Worm (Caenorhabditis elegans) whole organism, young adult: ENCODE results near the gene R144.13.

Experiments used
- B0336.3 ChIP-seq: fragments of 200-800 bp; sonication (Bioruptor generic); IDR thresholded peaks from 2 replicates; pipeline ENCODE4 v1.3.6; 2022; ENCODE audit warnings: missing genetic modification characterization, missing compliant biosample characterization
- C06A6.2 ChIP-seq: fragments of 200-800 bp; sonication (Bioruptor generic); conservative IDR thresholded peaks from 2 replicates; pipeline ENCODE4 v1.3.6; 2022; ENCODE audit warnings: missing genetic modification characterization, missing compliant biosample characterization
- C17E4.6 ChIP-seq: fragments of 200-800 bp; sonication (Bioruptor generic); IDR thresholded peaks from 2 replicates; pipeline ENCODE4 v1.3.6; 2022; ENCODE audit warnings: missing genetic modification reagents, missing genetic modification characterization, missing compliant biosample characterization
- F10E7.11 ChIP-seq: sonication (generic microtip); optimal IDR thresholded peaks from 2 replicates; lab custom pipeline; 2017; ENCODE audit warnings: mild to moderate bottlenecking, missing genetic modification characterization, moderate library complexity, missing compliant biosample characterization
- F37B4.10 ChIP-seq: fragments of 200-800 bp; sonication (Bioruptor generic); IDR thresholded peaks from 2 replicates; pipeline ENCODE4 v1.3.6; 2022; ENCODE audit warnings: missing genetic modification characterization, missing compliant biosample characterization
- F52B5.7 ChIP-seq: sonication (generic microtip); optimal IDR thresholded peaks from 2 replicates; lab custom pipeline; 2016; ENCODE audit warnings: mild to moderate bottlenecking, missing genetic modification characterization, missing compliant biosample characterization
- F57A8.1 ChIP-seq: fragments of 200-800 bp; sonication (Bioruptor generic); optimal IDR thresholded peaks from 2 replicates; lab custom pipeline; 2018; ENCODE audit warnings: mild to moderate bottlenecking, missing genetic modification characterization, moderate library complexity, missing compliant biosample characterization
- T26A5.8 ChIP-seq: sonication (generic microtip); optimal IDR thresholded peaks from 2 replicates; lab custom pipeline; 2016; ENCODE audit warnings: missing genetic modification characterization, missing compliant biosample characterization
- Y67H2A.10 ChIP-seq: fragments of 200-800 bp; sonication (Bioruptor generic); conservative IDR thresholded peaks from 2 replicates; pipeline ENCODE4 v1.3.6; 2022; ENCODE audit warnings: missing genetic modification reagents, missing genetic modification characterization, missing compliant biosample characterization
- Y95B8A.8 ChIP-seq: fragments of 200-800 bp; sonication (Bioruptor generic); IDR thresholded peaks from 2 replicates; pipeline ENCODE4 v1.3.6; 2022; ENCODE audit warnings: missing genetic modification reagents, missing genetic modification characterization, missing compliant biosample characterization
- ZK185.1 ChIP-seq: sonication (generic microtip); optimal IDR thresholded peaks from 2 replicates; lab custom pipeline; 2016; ENCODE audit warnings: mild to moderate bottlenecking, missing genetic modification characterization, missing compliant biosample characterization; ENCODE audit not compliant: poor library complexity, severe bottlenecking
- aptf-2 ChIP-seq: fragments of 200-800 bp; sonication (Bioruptor generic); conservative IDR thresholded peaks from 2 replicates; pipeline ENCODE4 v1.3.6; 2022; ENCODE audit warnings: missing genetic modification reagents, missing genetic modification characterization, missing compliant biosample characterization
- atf-7 ChIP-seq: sonication (generic microtip); optimal IDR thresholded peaks from 2 replicates; lab custom pipeline; 2017; ENCODE audit warnings: mild to moderate bottlenecking, missing genetic modification characterization, missing compliant biosample characterization
- athp-1 ChIP-seq: sonication (generic microtip); optimal IDR thresholded peaks from 2 replicates; lab custom pipeline; 2017; ENCODE audit warnings: mild to moderate bottlenecking, missing genetic modification characterization, missing compliant biosample characterization
- attf-3 ChIP-seq: fragments of 200-800 bp; sonication (Bioruptor generic); conservative IDR thresholded peaks from 2 replicates; pipeline ENCODE4 v1.3.6; 2022; ENCODE audit warnings: missing genetic modification reagents, missing genetic modification characterization, missing compliant biosample characterization
- attf-5 ChIP-seq: fragments of 200-800 bp; sonication (Bioruptor generic); optimal IDR thresholded peaks from 2 replicates; lab custom pipeline; 2018; ENCODE audit warnings: mild to moderate bottlenecking, missing genetic modification characterization, missing compliant biosample characterization
- bed-2 ChIP-seq: fragments of 200-800 bp; sonication (Bioruptor generic); IDR thresholded peaks from 2 replicates; pipeline ENCODE4 v1.3.6; 2022; ENCODE audit warnings: missing genetic modification reagents, missing genetic modification characterization, missing compliant biosample characterization
- ceh-27 ChIP-seq: fragments of 200-800 bp; sonication (Bioruptor generic); optimal IDR thresholded peaks from 2 replicates; lab custom pipeline; 2018; ENCODE audit warnings: mild to moderate bottlenecking, missing genetic modification characterization, moderate library complexity, missing compliant biosample characterization
- ekl-4 ChIP-seq: fragments of 200-800 bp; sonication (Bioruptor generic); IDR thresholded peaks from 2 replicates; pipeline ENCODE4 v1.3.6; 2022; ENCODE audit warnings: missing genetic modification reagents, missing genetic modification characterization, missing compliant biosample characterization
- fkh-3 ChIP-seq: sonication (generic microtip); optimal IDR thresholded peaks from 2 replicates; lab custom pipeline; 2016; ENCODE audit warnings: mild to moderate bottlenecking, missing genetic modification characterization, missing compliant biosample characterization
- gei-17 ChIP-seq: fragments of 200-800 bp; sonication (Bioruptor generic); optimal IDR thresholded peaks from 2 replicates; lab custom pipeline; 2018; ENCODE audit warnings: mild to moderate bottlenecking, missing genetic modification characterization, missing compliant biosample characterization
- him-1 ChIP-seq: sonication (generic microtip); optimal IDR thresholded peaks from 2 replicates; lab custom pipeline; 2016; ENCODE audit warnings: missing genotype, missing genetic modification reagents, missing genetic modification characterization, missing compliant biosample characterization
- hlh-26 ChIP-seq: fragments of 200-800 bp; sonication (Bioruptor generic); conservative IDR thresholded peaks from 2 replicates; pipeline ENCODE4 v1.3.6; 2022; ENCODE audit warnings: missing genetic modification reagents, missing genetic modification characterization, missing compliant biosample characterization
- let-526 ChIP-seq: fragments of 200-800 bp; sonication (Bioruptor generic); IDR thresholded peaks from 2 replicates; pipeline ENCODE4 v1.3.6; 2022; ENCODE audit warnings: missing genetic modification reagents, missing genetic modification characterization, missing compliant biosample characterization
- let-607 ChIP-seq, 2 experiments: fragments of 200-800 bp in 1 of 2; sonication (Bioruptor generic) in 1 of 2; sonication (generic microtip) in 1 of 2; optimal IDR thresholded peaks; 2 replicates each; lab custom pipeline; 2016 to 2018; ENCODE audit warnings: mild to moderate bottlenecking in 2 of 2, missing compliant biosample characterization in 2 of 2, missing genetic modification characterization in 2 of 2, moderate library complexity in 2 of 2, missing genotype in 1 of 2
- lin-26 ChIP-seq: fragments of 200-800 bp; sonication (Bioruptor generic); IDR thresholded peaks from 2 replicates; pipeline ENCODE4 v1.3.6; 2022; ENCODE audit warnings: missing genetic modification reagents, missing genetic modification characterization, missing compliant biosample characterization
- lin-35 ChIP-seq, 3 experiments: fragments of 150-350 bp in 2 of 3; sonication (generic microtip) in 1 of 3; optimal IDR thresholded peaks; 2 replicates each; lab custom pipeline; 2014 to 2018; ENCODE audit warnings: missing biosample characterization in 3 of 3, missing genetic modification characterization in 3 of 3, missing genetic modification reagents in 3 of 3
- lin-54 ChIP-seq: fragments of 200-800 bp; sonication (Bioruptor generic); optimal IDR thresholded peaks from 2 replicates; lab custom pipeline; 2018; ENCODE audit warnings: mild to moderate bottlenecking, missing genetic modification characterization, missing compliant biosample characterization
- lir-1 ChIP-seq: fragments of 200-800 bp; sonication (Bioruptor generic); conservative IDR thresholded peaks from 2 replicates; pipeline ENCODE4 v1.3.6; 2022; ENCODE audit warnings: missing genetic modification reagents, missing genetic modification characterization, missing compliant biosample characterization
- madf-6 ChIP-seq: fragments of 200-800 bp; sonication (Bioruptor generic); IDR thresholded peaks from 2 replicates; pipeline ENCODE4 v1.3.6; 2022; ENCODE audit warnings: missing genetic modification reagents, missing genetic modification characterization, missing compliant biosample characterization
- mes-4 ChIP-seq: sonication (generic microtip); optimal IDR thresholded peaks from 2 replicates; lab custom pipeline; 2016; ENCODE audit warnings: missing genotype, missing genetic modification characterization, missing compliant biosample characterization
- nfyb-1 ChIP-seq: fragments of 200-800 bp; sonication (Bioruptor generic); IDR thresholded peaks from 2 replicates; pipeline ENCODE4 v1.3.6; 2022; ENCODE audit warnings: missing genetic modification reagents, missing genetic modification characterization, missing compliant biosample characterization
- nhr-120 ChIP-seq: fragments of 200-800 bp; sonication (Bioruptor generic); IDR thresholded peaks from 2 replicates; pipeline ENCODE4 v1.3.6; 2022; ENCODE audit warnings: missing genetic modification characterization, missing compliant biosample characterization
- nhr-27 ChIP-seq: fragments of 200-800 bp; sonication (Bioruptor generic); optimal IDR thresholded peaks from 2 replicates; lab custom pipeline; 2018; ENCODE audit warnings: mild to moderate bottlenecking, missing genetic modification characterization, moderate library complexity, missing compliant biosample characterization
- nhr-80 ChIP-seq: sonication (generic microtip); optimal IDR thresholded peaks from 2 replicates; lab custom pipeline; 2016; ENCODE audit warnings: missing genetic modification characterization, missing compliant biosample characterization
- nhr-90 ChIP-seq: sonication (generic microtip); optimal IDR thresholded peaks from 2 replicates; lab custom pipeline; 2016; ENCODE audit warnings: missing genotype, mild to moderate bottlenecking, missing genetic modification characterization, missing compliant biosample characterization
- sdz-38 ChIP-seq: sonication (generic microtip); optimal IDR thresholded peaks from 2 replicates; lab custom pipeline; 2016; ENCODE audit warnings: missing genotype, missing genetic modification characterization, missing compliant biosample characterization
- snpc-3.4 ChIP-seq: sonication (generic microtip); optimal IDR thresholded peaks from 2 replicates; lab custom pipeline; 2017; ENCODE audit warnings: missing genetic modification characterization, mild to moderate bottlenecking, missing compliant biosample characterization, antibody characterized with exemption, moderate library complexity, missing genotype, missing genetic modification reagents
- snpc-4 ChIP-seq, 5 experiments: fragments of 150-350 bp in 1 of 5; sonication (generic microtip) in 4 of 5; optimal IDR thresholded peaks; 2 replicates each; lab custom pipeline; 2014 to 2018; ENCODE audit warnings: missing genetic modification characterization in 5 of 5, missing biosample characterization in 3 of 5, antibody characterized with exemption in 2 of 5, mild to moderate bottlenecking in 2 of 5, missing compliant biosample characterization in 2 of 5, missing genotype in 2 of 5, moderate library complexity in 2 of 5, missing genetic modification reagents in 1 of 5
- tbp1 ChIP-seq: fragments of 200-800 bp; sonication (Bioruptor generic); optimal IDR thresholded peaks from 2 replicates; lab custom pipeline; 2018; ENCODE audit warnings: mild to moderate bottlenecking, missing genetic modification characterization, missing compliant biosample characterization
- tbx-9 ChIP-seq: sonication (generic microtip); optimal IDR thresholded peaks from 2 replicates; lab custom pipeline; 2016; ENCODE audit warnings: borderline replicate concordance, missing genetic modification characterization, inconsistent platforms, missing compliant biosample characterization
- tlf-1 ChIP-seq: fragments of 200-800 bp; sonication (Bioruptor generic); optimal IDR thresholded peaks from 2 replicates; lab custom pipeline; 2018; ENCODE audit warnings: mild to moderate bottlenecking, missing genetic modification characterization, missing compliant biosample characterization
- zim-3 ChIP-seq: sonication (generic microtip); optimal IDR thresholded peaks from 2 replicates; lab custom pipeline; 2017; ENCODE audit warnings: mild to moderate bottlenecking, missing genetic modification characterization, moderate library complexity, missing compliant biosample characterization
- ztf-22 ChIP-seq: fragments of 200-800 bp; sonication (Bioruptor generic); optimal IDR thresholded peaks from 2 replicates; lab custom pipeline; 2018; ENCODE audit warnings: mild to moderate bottlenecking, missing genetic modification characterization, moderate library complexity, missing compliant biosample characterization
- ztf-25 ChIP-seq: fragments of 200-800 bp; sonication (Bioruptor generic); IDR thresholded peaks from 2 replicates; pipeline ENCODE4 v1.3.6; 2022; ENCODE audit warnings: missing genetic modification reagents, missing genetic modification characterization, missing compliant biosample characterization
- ztf-28 ChIP-seq: fragments of 200-800 bp; sonication (Bioruptor generic); IDR thresholded peaks from 2 replicates; pipeline ENCODE4 v1.3.6; 2022; ENCODE audit warnings: missing genetic modification reagents, missing genetic modification characterization, missing compliant biosample characterization

Gene R144.13

ce11 chrIII:5010723-5011122 is 12.3 kb upstream of the R144.13 start:
- TF ChIP-seq Y95B8A.8 (GFP tag; lab: Robert Waterston, UW): no peak
- no peak for TF ChIP-seq attf-3
- no peak for TF ChIP-seq nfyb-1 (GFP tag; lab: Robert Waterston, UW)
- TF ChIP-seq F57A8.1 (GFP tag; lab: Kevin White, UChicago): no peak
- TF ChIP-seq ztf-28 (GFP tag; lab: Robert Waterston, UW): no peak
- TF ChIP-seq fkh-3: no peak
- TF ChIP-seq let-607 (tag; optimal IDR thresholded peaks at IDR 0.05; lab: Kevin White, UChicago): no peak
- TF ChIP-seq T26A5.8 (tag; lab: Kevin White, UChicago): no peak
- no peak for TF ChIP-seq him-1 (tag; lab: Kevin White, UChicago)
- TF ChIP-seq madf-6 (GFP tag; lab: Robert Waterston, UW): no peak
- TF ChIP-seq atf-7: no peak
- no peak for TF ChIP-seq ztf-25
- TF ChIP-seq C17E4.6: no peak
- TF ChIP-seq F37B4.10: no peak
- TF ChIP-seq athp-1 (tag; lab: Kevin White, UChicago): no peak
- TF ChIP-seq ceh-27 (GFP tag; lab: Kevin White, UChicago): no peak
- TF ChIP-seq bed-2 (GFP tag; lab: Robert Waterston, UW): no peak
- no peak for TF ChIP-seq ekl-4
- no peak for TF ChIP-seq ZK185.1
- no peak for TF ChIP-seq tbx-9 (tag; lab: Kevin White, UChicago)

ce11 chrIII:5012460-5012859 is 10.6 kb upstream of the R144.13 start:
- TF ChIP-seq lin-35 (GFP tag; optimal IDR thresholded peaks at IDR 0.05; lab: Kevin White, UChicago) (no peak), aptf-2 (no peak), tbp1 (GFP tag; lab: Kevin White, UChicago) (no peak), let-526 (GFP tag; lab: Robert Waterston, UW) (no peak), lin-54 (GFP tag; lab: Kevin White, UChicago) (no peak), snpc-4 (GFP tag; optimal IDR thresholded peaks at IDR 0.05; lab: Kevin White, UChicago) (no peak), snpc-4 (tag; optimal IDR thresholded peaks at IDR 0.05; lab: Kevin White, UChicago) (no peak), ztf-28 (GFP tag; lab: Robert Waterston, UW) (no peak), zim-3 (no peak), ekl-4 (no peak)

- peak; percentile 19 for TF ChIP-seq nhr-90 (tag; lab: Kevin White, UChicago)
- TF ChIP-seq tlf-1 (GFP tag; lab: Kevin White, UChicago): no peak
- TF ChIP-seq ztf-22: no peak
- TF ChIP-seq F57A8.1 (GFP tag; lab: Kevin White, UChicago): no peak
- TF ChIP-seq snpc-4 (GFP tag; optimal IDR thresholded peaks at IDR 0.05; lab: Kevin White, UChicago): no peak
- TF ChIP-seq snpc-4 (tag; optimal IDR thresholded peaks at IDR 0.05; lab: Kevin White, UChicago): peak; percentile 14 to 63 (median 37)
- no peak for TF ChIP-seq aptf-2
- 0 out of 2 replicates have a peak, but pooled peaks have one; percentile 30 for TF ChIP-seq Y67H2A.10 (GFP tag; lab: Robert Waterston, UW)
- TF ChIP-seq C06A6.2 (GFP tag; lab: Robert Waterston, UW): no peak; the same call in 1 of the 2 replicates
- TF ChIP-seq hlh-26: no peak
- no peak for TF ChIP-seq sdz-38 (tag; lab: Kevin White, UChicago)
- TF ChIP-seq attf-5: peak; percentile 86
- TF ChIP-seq lin-26 (GFP tag; lab: Robert Waterston, UW): no peak
- TF ChIP-seq nhr-27 (tag; lab: Kevin White, UChicago): no peak
- no peak for TF ChIP-seq nhr-120 (GFP tag; lab: Robert Waterston, UW)
- TF ChIP-seq lir-1 (GFP tag; lab: Robert Waterston, UW): peak; percentile 72
- TF ChIP-seq gei-17 (GFP tag; lab: Kevin White, UChicago): peak; percentile 58
- no peak for TF ChIP-seq F10E7.11 (tag; lab: Kevin White, UChicago)
- TF ChIP-seq mes-4 (tag; lab: Kevin White, UChicago): no peak
- TF ChIP-seq F52B5.7: no peak
- no peak for TF ChIP-seq Y95B8A.8 (GFP tag; lab: Robert Waterston, UW)
- peak; percentile 77; the same call in 1 of the 2 replicates for TF ChIP-seq ekl-4
- TF ChIP-seq snpc-3.4 (tag; lab: Kevin White, UChicago): no peak
- peak; percentile 84 for TF ChIP-seq nhr-80 (tag; lab: Kevin White, UChicago)
- TF ChIP-seq B0336.3: peak; percentile 78
These were observed 9.1 kb upstream of the R144.13 start for ce11 chrIII:5013915-5014346.
